Worm (Caenorhabditis elegans) whole organism, young adult: ENCODE measurements around the gene igeg-1.

Experiments used
- B0336.3 ChIP-seq: fragments of 200-800 bp; sonication (Bioruptor generic); IDR thresholded peaks from 2 replicates; pipeline ENCODE4 v1.3.6; 2022; ENCODE audit warnings: missing genetic modification characterization, missing compliant biosample characterization
- F23B12.7 ChIP-seq: sonication (generic microtip); optimal IDR thresholded peaks from 2 replicates; lab custom pipeline; 2017; ENCODE audit warnings: missing genetic modification characterization, mild to moderate bottlenecking, missing compliant biosample characterization, antibody characterized with exemption, moderate library complexity; ENCODE audit not compliant: insufficient read depth
- F33H1.4 ChIP-seq: fragments of 200-800 bp; sonication (Bioruptor generic); IDR thresholded peaks from 2 replicates; pipeline ENCODE4 v1.3.6; 2022; ENCODE audit warnings: missing genetic modification reagents, missing genetic modification characterization, missing compliant biosample characterization
- F39B2.1 ChIP-seq: fragments of 200-800 bp; sonication (Bioruptor generic); IDR thresholded peaks from 2 replicates; pipeline ENCODE4 v1.3.6; 2022; ENCODE audit warnings: missing genetic modification reagents, missing genetic modification characterization, missing compliant biosample characterization
- F52B5.7 ChIP-seq: sonication (generic microtip); optimal IDR thresholded peaks from 2 replicates; lab custom pipeline; 2016; ENCODE audit warnings: mild to moderate bottlenecking, missing genetic modification characterization, missing compliant biosample characterization
- F57C9.4 ChIP-seq: sonication (generic microtip); optimal IDR thresholded peaks from 2 replicates; lab custom pipeline; 2017; ENCODE audit warnings: mild to moderate bottlenecking, missing genetic modification characterization, missing compliant biosample characterization
- K11D2.4 ChIP-seq: fragments of 200-800 bp; sonication (Bioruptor generic); IDR thresholded peaks from 2 replicates; pipeline ENCODE4 v1.3.6; 2022; ENCODE audit warnings: missing genetic modification reagents, missing genetic modification characterization, missing compliant biosample characterization
- K12H6.12 ChIP-seq: fragments of 200-800 bp; sonication (Bioruptor generic); optimal IDR thresholded peaks from 2 replicates; lab custom pipeline; 2018; ENCODE audit warnings: mild to moderate bottlenecking, missing genetic modification characterization, missing compliant biosample characterization
- Y79H2A.3 ChIP-seq: fragments of 200-800 bp; sonication (Bioruptor generic); conservative IDR thresholded peaks from 2 replicates; pipeline ENCODE4 v1.3.6; 2022; ENCODE audit warnings: missing genetic modification reagents, missing genetic modification characterization, missing compliant biosample characterization
- aptf-3 ChIP-seq: fragments of 200-800 bp; sonication (Bioruptor generic); IDR thresholded peaks from 2 replicates; pipeline ENCODE4 v1.3.6; 2022; ENCODE audit warnings: missing genetic modification characterization, missing compliant biosample characterization
- attf-3 ChIP-seq: fragments of 200-800 bp; sonication (Bioruptor generic); conservative IDR thresholded peaks from 2 replicates; pipeline ENCODE4 v1.3.6; 2022; ENCODE audit warnings: missing genetic modification reagents, missing genetic modification characterization, missing compliant biosample characterization
- attf-6 ChIP-seq: fragments of 200-800 bp; sonication (Bioruptor generic); IDR thresholded peaks from 2 replicates; pipeline ENCODE4 v1.3.6; 2022; ENCODE audit warnings: missing genetic modification reagents, missing genetic modification characterization, missing compliant biosample characterization
- cebp-1 ChIP-seq, 2 experiments: fragments of 200-800 bp in 1 of 2; sonication (Bioruptor generic) in 1 of 2; sonication (generic microtip) in 1 of 2; IDR thresholded peaks in 1 of 2; optimal IDR thresholded peaks in 1 of 2; 2 replicates each; pipeline versions ENCODE4 v1.3.6 to Lab custom; 2017 to 2022; ENCODE audit warnings: missing compliant biosample characterization in 2 of 2, missing genetic modification characterization in 2 of 2, mild to moderate bottlenecking in 1 of 2, missing genetic modification reagents in 1 of 2, moderate library complexity in 1 of 2
- ceh-58 ChIP-seq: fragments of 200-800 bp; sonication (Bioruptor generic); IDR thresholded peaks from 2 replicates; pipeline ENCODE4 v1.3.6; 2022; ENCODE audit warnings: missing genetic modification characterization, missing compliant biosample characterization
- die-1 ChIP-seq: sonication (generic microtip); optimal IDR thresholded peaks from 2 replicates; lab custom pipeline; 2016; ENCODE audit warnings: missing genotype, mild to moderate bottlenecking, missing genetic modification characterization, missing compliant biosample characterization
- dox-1 ChIP-seq: fragments of 200-800 bp; sonication (Bioruptor generic); IDR thresholded peaks from 2 replicates; pipeline ENCODE4 v1.3.6; 2022; ENCODE audit warnings: missing genetic modification reagents, missing genetic modification characterization, missing compliant biosample characterization
- egl-18 ChIP-seq: fragments of 200-800 bp; sonication (Bioruptor generic); IDR thresholded peaks from 2 replicates; pipeline ENCODE4 v1.3.6; 2022; ENCODE audit warnings: missing genetic modification reagents, missing genetic modification characterization, missing compliant biosample characterization
- egrh-3 ChIP-seq: fragments of 200-800 bp; sonication (Bioruptor generic); IDR thresholded peaks from 2 replicates; pipeline ENCODE4 v1.3.6; 2022; ENCODE audit warnings: missing genetic modification reagents, missing genetic modification characterization, missing compliant biosample characterization
- ekl-4 ChIP-seq: fragments of 200-800 bp; sonication (Bioruptor generic); IDR thresholded peaks from 2 replicates; pipeline ENCODE4 v1.3.6; 2022; ENCODE audit warnings: missing genetic modification reagents, missing genetic modification characterization, missing compliant biosample characterization
- ets-4 ChIP-seq: fragments of 200-800 bp; sonication (Bioruptor generic); optimal IDR thresholded peaks from 2 replicates; lab custom pipeline; 2018; ENCODE audit warnings: mild to moderate bottlenecking, missing genetic modification characterization, missing compliant biosample characterization
- fkh-3 ChIP-seq: sonication (generic microtip); optimal IDR thresholded peaks from 2 replicates; lab custom pipeline; 2016; ENCODE audit warnings: mild to moderate bottlenecking, missing genetic modification characterization, missing compliant biosample characterization
- gei-17 ChIP-seq: fragments of 200-800 bp; sonication (Bioruptor generic); optimal IDR thresholded peaks from 2 replicates; lab custom pipeline; 2018; ENCODE audit warnings: mild to moderate bottlenecking, missing genetic modification characterization, missing compliant biosample characterization
- hmg-1.2 ChIP-seq: fragments of 200-800 bp; sonication (Bioruptor generic); IDR thresholded peaks from 2 replicates; pipeline ENCODE4 v1.3.6; 2022; ENCODE audit warnings: missing genetic modification reagents, missing genetic modification characterization, missing compliant biosample characterization
- hrde-1 ChIP-seq: sonication (generic microtip); optimal IDR thresholded peaks from 2 replicates; lab custom pipeline; 2016; ENCODE audit warnings: missing genetic modification characterization, mild to moderate bottlenecking, missing compliant biosample characterization, moderate library complexity, missing genotype, missing genetic modification reagents, borderline replicate concordance
- lag-1 ChIP-seq: fragments of 200-800 bp; sonication (Bioruptor generic); IDR thresholded peaks from 2 replicates; pipeline ENCODE4 v1.3.6; 2022; ENCODE audit warnings: missing genetic modification reagents, missing genetic modification characterization, missing compliant biosample characterization
- lin-26 ChIP-seq: fragments of 200-800 bp; sonication (Bioruptor generic); IDR thresholded peaks from 2 replicates; pipeline ENCODE4 v1.3.6; 2022; ENCODE audit warnings: missing genetic modification reagents, missing genetic modification characterization, missing compliant biosample characterization
- lin-54 ChIP-seq: fragments of 200-800 bp; sonication (Bioruptor generic); optimal IDR thresholded peaks from 2 replicates; lab custom pipeline; 2018; ENCODE audit warnings: mild to moderate bottlenecking, missing genetic modification characterization, missing compliant biosample characterization
- lsl-1 ChIP-seq: fragments of 200-800 bp; sonication (Bioruptor generic); optimal IDR thresholded peaks from 2 replicates; lab custom pipeline; 2018; ENCODE audit warnings: mild to moderate bottlenecking, missing genetic modification characterization, moderate library complexity, missing compliant biosample characterization
- mel-28 ChIP-seq: sonication (generic microtip); optimal IDR thresholded peaks from 2 replicates; lab custom pipeline; 2016; ENCODE audit warnings: borderline replicate concordance, mild to moderate bottlenecking, missing genetic modification characterization, missing compliant biosample characterization
- mxl-1 ChIP-seq: sonication (generic microtip); optimal IDR thresholded peaks from 2 replicates; lab custom pipeline; 2016; ENCODE audit warnings: missing genetic modification characterization, missing compliant biosample characterization
- nhr-80 ChIP-seq: sonication (generic microtip); optimal IDR thresholded peaks from 2 replicates; lab custom pipeline; 2016; ENCODE audit warnings: missing genetic modification characterization, missing compliant biosample characterization
- nhr-90 ChIP-seq: sonication (generic microtip); optimal IDR thresholded peaks from 2 replicates; lab custom pipeline; 2016; ENCODE audit warnings: missing genotype, mild to moderate bottlenecking, missing genetic modification characterization, missing compliant biosample characterization
- pha-4 ChIP-seq: fragments of 150-350 bp; sonication (generic microtip); optimal IDR thresholded peaks from 2 replicates; lab custom pipeline; 2014; ENCODE audit warnings: missing biosample characterization, missing genetic modification reagents, missing genetic modification characterization
- sdz-38 ChIP-seq: sonication (generic microtip); optimal IDR thresholded peaks from 2 replicates; lab custom pipeline; 2016; ENCODE audit warnings: missing genotype, missing genetic modification characterization, missing compliant biosample characterization
- somi-1 ChIP-seq: fragments of 200-800 bp; sonication (Bioruptor generic); optimal IDR thresholded peaks from 2 replicates; lab custom pipeline; 2018; ENCODE audit warnings: mild to moderate bottlenecking, missing genetic modification characterization, missing compliant biosample characterization
- tlf-1 ChIP-seq: fragments of 200-800 bp; sonication (Bioruptor generic); optimal IDR thresholded peaks from 2 replicates; lab custom pipeline; 2018; ENCODE audit warnings: mild to moderate bottlenecking, missing genetic modification characterization, missing compliant biosample characterization
- unc-130 ChIP-seq: sonication (generic microtip); optimal IDR thresholded peaks from 2 replicates; lab custom pipeline; 2016; ENCODE audit warnings: missing genetic modification reagents, missing genetic modification characterization, missing compliant biosample characterization
- xnd-1 ChIP-seq: sonication (generic microtip); optimal IDR thresholded peaks from 2 replicates; lab custom pipeline; 2016; ENCODE audit warnings: missing genotype, missing genetic modification reagents, missing genetic modification characterization, missing compliant biosample characterization
- zfh-2 ChIP-seq: fragments of 200-800 bp; sonication (Bioruptor generic); conservative IDR thresholded peaks from 2 replicates; pipeline ENCODE4 v1.3.6; 2022; ENCODE audit warnings: missing genetic modification reagents, missing genetic modification characterization, missing compliant biosample characterization
- ztf-18 ChIP-seq: sonication (generic microtip); optimal IDR thresholded peaks from 2 replicates; lab custom pipeline; 2016; ENCODE audit warnings: missing genotype, mild to moderate bottlenecking, missing genetic modification characterization, missing compliant biosample characterization
- ztf-25 ChIP-seq: fragments of 200-800 bp; sonication (Bioruptor generic); IDR thresholded peaks from 2 replicates; pipeline ENCODE4 v1.3.6; 2022; ENCODE audit warnings: missing genetic modification reagents, missing genetic modification characterization, missing compliant biosample characterization
- ztf-28 ChIP-seq: fragments of 200-800 bp; sonication (Bioruptor generic); IDR thresholded peaks from 2 replicates; pipeline ENCODE4 v1.3.6; 2022; ENCODE audit warnings: missing genetic modification reagents, missing genetic modification characterization, missing compliant biosample characterization

The igeg-1 gene

ce11 chrIV:4545818-4546217 is 16.6 kb upstream of the igeg-1 start, which contains the start of gene ZK185.5:
TSS of gene ZK185.5 (minus strand) at chrIV:4545918.
- TF ChIP-seq die-1, result no peak
- TF ChIP-seq xnd-1, result no peak
- no peak for TF ChIP-seq hrde-1 (tag; lab: Kevin White, UChicago)
- no peak for TF ChIP-seq egl-18
- no peak for TF ChIP-seq egrh-3
- TF ChIP-seq attf-6 (GFP tag; lab: Robert Waterston, UW), result no peak
- no peak for TF ChIP-seq F57C9.4 (tag; lab: Kevin White, UChicago)
- TF ChIP-seq lin-26 (GFP tag; lab: Robert Waterston, UW), result no peak
- TF ChIP-seq cebp-1 (GFP tag; IDR thresholded peaks at IDR 0.05; lab: Robert Waterston, UW), result no peak
- no peak for TF ChIP-seq cebp-1 (tag; optimal IDR thresholded peaks at IDR 0.05; lab: Kevin White, UChicago)
- TF ChIP-seq lag-1 (GFP tag; lab: Robert Waterston, UW), result no peak
- no peak for TF ChIP-seq mxl-1 (tag; lab: Kevin White, UChicago)
- no peak for TF ChIP-seq ets-4 (GFP tag; lab: Kevin White, UChicago)
- TF ChIP-seq F52B5.7, result no peak
- TF ChIP-seq attf-3 (GFP tag; lab: Robert Waterston, UW), result no peak
- no peak for TF ChIP-seq Y79H2A.3 (GFP tag; lab: Robert Waterston, UW)
- no peak for TF ChIP-seq ztf-28 (GFP tag; lab: Robert Waterston, UW)

ce11 chrIV:4548253-4548652 is 14.2 kb upstream of the igeg-1 start, which contains the start of gene ZK185.1:
TSS of gene ZK185.1 (plus strand) at chrIV:4548553.
- 0 out of 2 replicates have a peak, but pooled peaks have one; percentile 12 for TF ChIP-seq zfh-2 (GFP tag; lab: Robert Waterston, UW)
- TF ChIP-seq nhr-90, result no peak

ce11 chrIV:4551562-4551961 is 10.9 kb upstream of the igeg-1 start:
- TF ChIP-seq lin-54 (GFP tag; lab: Kevin White, UChicago), result no peak
- no peak for TF ChIP-seq cebp-1 (GFP tag; IDR thresholded peaks at IDR 0.05; lab: Robert Waterston, UW)
- TF ChIP-seq cebp-1 (tag; optimal IDR thresholded peaks at IDR 0.05; lab: Kevin White, UChicago), result peak; percentile 67

ce11 chrIV:4557130-4557529 is 5.3 kb upstream of the igeg-1 start:
- TF ChIP-seq F39B2.1 (GFP tag; lab: Robert Waterston, UW) (no peak), unc-130 (GFP tag; lab: Kevin White, UChicago) (no peak), lin-26 (GFP tag; lab: Robert Waterston, UW) (no peak), pha-4 (tag; lab: Kevin White, UChicago) (no peak), hmg-1.2 (GFP tag; lab: Robert Waterston, UW) (no peak), mel-28 (tag; lab: Kevin White, UChicago) (no peak), sdz-38 (tag; lab: Kevin White, UChicago) (no peak), gei-17 (GFP tag; lab: Kevin White, UChicago) (no peak), die-1 (no peak), mxl-1 (tag; lab: Kevin White, UChicago) (no peak), fkh-3 (tag; lab: Kevin White, UChicago) (no peak), ets-4 (GFP tag; lab: Kevin White, UChicago) (no peak), ceh-58 (GFP tag; lab: Robert Waterston, UW) (no peak)

- no peak for TF ChIP-seq cebp-1 (GFP tag; IDR thresholded peaks at IDR 0.05; lab: Robert Waterston, UW)
- TF ChIP-seq cebp-1 (tag; optimal IDR thresholded peaks at IDR 0.05; lab: Kevin White, UChicago), result peak; percentile 44
- TF ChIP-seq K12H6.12 (tag; lab: Kevin White, UChicago), result no peak
- peak; percentile 26 for TF ChIP-seq nhr-90
- TF ChIP-seq F33H1.4 (GFP tag; lab: Robert Waterston, UW), result no peak
- TF ChIP-seq B0336.3, result peak; percentile 35; the same call in 1 of the 2 replicates
- TF ChIP-seq lsl-1 (GFP tag; lab: Kevin White, UChicago), result no peak
- TF ChIP-seq nhr-80 (tag; lab: Kevin White, UChicago), result peak; percentile 93
- no peak for TF ChIP-seq F23B12.7
- no peak for TF ChIP-seq ekl-4 (GFP tag; lab: Robert Waterston, UW)
- TF ChIP-seq somi-1, result no peak
- no peak for TF ChIP-seq aptf-3
- no peak for TF ChIP-seq tlf-1 (GFP tag; lab: Kevin White, UChicago)
- TF ChIP-seq K11D2.4, result no peak
- no peak for TF ChIP-seq ztf-25
- no peak for TF ChIP-seq ztf-18 (tag; lab: Kevin White, UChicago)
- TF ChIP-seq dox-1 (GFP tag; lab: Robert Waterston, UW), result peak; percentile 70
These were observed 4.7 kb upstream of the igeg-1 start for ce11 chrIV:4557731-4558130.
